Fruit fly (Drosophila melanogaster) whole organism, embryonic: ENCODE results near the gene CG42727.
A peak's percentile ranks its signal among the peaks of the same experiment; 100 is the strongest.

Experiments
- ATbp ChIP-seq: fragments of 200-800 bp; sonication (Bioruptor generic); optimal IDR thresholded peaks from 2 replicates; lab custom pipeline; 2017; ENCODE audit warnings: missing biosample characterization, mild to moderate bottlenecking, missing genetic modification characterization, missing genetic modification reagents
- Ada2b ChIP-seq: fragments of 200-800 bp; sonication (Bioruptor generic); IDR thresholded peaks from 2 replicates; pipeline ENCODE4 v1.3.6; 2022; ENCODE audit warnings: missing biosample characterization, missing genetic modification characterization
- CG1024 ChIP-seq: fragments of 200-800 bp; sonication (Bioruptor generic); IDR thresholded peaks from 2 replicates; pipeline ENCODE4 v1.3.6; 2022; ENCODE audit warnings: missing biosample characterization, missing genetic modification characterization
- CG10321 ChIP-seq: fragments of 200-800 bp; sonication (Bioruptor generic); IDR thresholded peaks from 2 replicates; pipeline ENCODE4 v1.3.6; 2022; ENCODE audit warnings: missing biosample characterization, missing genetic modification characterization
- CG10431 ChIP-seq: fragments of 200-800 bp; sonication (Bioruptor generic); optimal IDR thresholded peaks from 3 replicates; lab custom pipeline; 2018; ENCODE audit warnings: missing biosample characterization, mild to moderate bottlenecking, missing genetic modification characterization
- CG12219 ChIP-seq: fragments of 200-800 bp; sonication (Bioruptor generic); optimal IDR thresholded peaks from 3 replicates; lab custom pipeline; 2018; ENCODE audit warnings: missing biosample characterization, mild to moderate bottlenecking, missing genetic modification characterization
- CG13287 ChIP-seq: fragments of 200-800 bp; sonication (Bioruptor generic); IDR thresholded peaks from 2 replicates; pipeline ENCODE4 v1.3.6; 2022; ENCODE audit warnings: missing biosample characterization, missing genetic modification characterization; ENCODE audit not compliant: partially characterized antibody
- CG13775 ChIP-seq: fragments of 200-800 bp; sonication (Bioruptor generic); optimal IDR thresholded peaks from 3 replicates; lab custom pipeline; 2017; ENCODE audit warnings: missing biosample characterization, mild to moderate bottlenecking, missing genetic modification characterization
- CG14441 ChIP-seq: fragments of 200-800 bp; sonication (Bioruptor generic); IDR thresholded peaks from 2 replicates; pipeline ENCODE4 v1.3.6; 2022; ENCODE audit warnings: missing biosample characterization, missing genetic modification characterization
- CG15514 ChIP-seq: fragments of 200-800 bp; sonication (Bioruptor generic); optimal IDR thresholded peaks from 3 replicates; lab custom pipeline; 2017; ENCODE audit warnings: missing biosample characterization, missing genetic modification characterization, mild to moderate bottlenecking, moderate library complexity, missing genetic modification reagents
- CG1603 ChIP-seq: fragments of 200-800 bp; sonication (Bioruptor generic); optimal IDR thresholded peaks from 2 replicates; lab custom pipeline; 2019; ENCODE audit warnings: missing biosample characterization, mild to moderate bottlenecking, missing genetic modification characterization, moderate library complexity
- CG16813 ChIP-seq: fragments of 200-800 bp; sonication (Bioruptor generic); IDR thresholded peaks from 3 replicates; pipeline ENCODE4 v1.3.6; 2022; ENCODE audit warnings: missing biosample characterization, missing genetic modification characterization; ENCODE audit not compliant: partially characterized antibody
- CG17361 ChIP-seq: fragments of 200-800 bp; sonication (Bioruptor generic); IDR thresholded peaks from 3 replicates; pipeline ENCODE4 v1.3.6; 2022; ENCODE audit warnings: missing biosample characterization, missing genetic modification characterization
- CG2116 ChIP-seq: fragments of 200-800 bp; sonication (Bioruptor generic); optimal IDR thresholded peaks from 3 replicates; lab custom pipeline; 2018; ENCODE audit warnings: missing biosample characterization, mild to moderate bottlenecking, missing genetic modification characterization
- CG6689 ChIP-seq: fragments of 200-800 bp; sonication (Bioruptor generic); IDR thresholded peaks from 2 replicates; pipeline ENCODE4 v1.3.6; 2022; ENCODE audit warnings: missing biosample characterization, missing genetic modification characterization
- CG7928 ChIP-seq: fragments of 200-800 bp; sonication (Bioruptor generic); optimal IDR thresholded peaks from 2 replicates; lab custom pipeline; 2017; ENCODE audit warnings: missing biosample characterization, mild to moderate bottlenecking, missing genetic modification characterization
- CG7963 ChIP-seq: fragments of 200-800 bp; sonication (Bioruptor generic); IDR thresholded peaks from 3 replicates; pipeline ENCODE4 v1.3.6; 2022; ENCODE audit warnings: missing biosample characterization, missing genetic modification characterization; ENCODE audit not compliant: partially characterized antibody
- CG8765 ChIP-seq: fragments of 200-800 bp; sonication (Bioruptor generic); IDR thresholded peaks from 2 replicates; pipeline ENCODE4 v1.3.6; 2022; ENCODE audit warnings: missing biosample characterization, missing genetic modification characterization
- Chrac-16 ChIP-seq: fragments of 200-800 bp; sonication (Bioruptor generic); optimal IDR thresholded peaks from 3 replicates; lab custom pipeline; 2016; ENCODE audit warnings: missing biosample characterization, missing genetic modification characterization
- Dll ChIP-seq: fragments of 200-800 bp; sonication (Bioruptor generic); IDR thresholded peaks from 4 replicates; pipeline ENCODE4 v1.3.6; 2022; ENCODE audit warnings: missing biosample characterization, missing genetic modification characterization; ENCODE audit not compliant: partially characterized antibody
- E2f1 ChIP-seq: fragments of 200-800 bp; sonication (Bioruptor generic); IDR thresholded peaks from 2 replicates; pipeline ENCODE4 v1.3.6; 2022; ENCODE audit warnings: missing biosample characterization, missing genetic modification characterization
- E2f2 ChIP-seq: fragments of 200-800 bp; sonication (Bioruptor generic); IDR thresholded peaks from 2 replicates; pipeline ENCODE4 v1.3.6; 2022; ENCODE audit warnings: missing biosample characterization, missing genetic modification characterization
- Elba2 ChIP-seq: fragments of 200-800 bp; sonication (Bioruptor generic); optimal IDR thresholded peaks from 3 replicates; lab custom pipeline; 2016; ENCODE audit warnings: missing biosample characterization, missing genetic modification characterization
- H15 ChIP-seq: fragments of 200-800 bp; sonication (Bioruptor generic); IDR thresholded peaks from 3 replicates; pipeline ENCODE4 v1.3.6; 2022; ENCODE audit warnings: missing biosample characterization, missing genetic modification characterization
- Hr78 ChIP-seq, 2 experiments: fragments of 200-800 bp in 1 of 2; fragments of >200 bp in 1 of 2; sonication (Bioruptor generic) in 1 of 2; optimal IDR thresholded peaks; 2 replicates each; lab custom pipeline; 2017 to 2019; ENCODE audit warnings: missing biosample characterization in 2 of 2, missing genetic modification characterization in 2 of 2, mild to moderate bottlenecking in 1 of 2, moderate library complexity in 1 of 2
- MBD-R2 ChIP-seq: fragments of 200-800 bp; sonication (Bioruptor generic); IDR thresholded peaks from 2 replicates; pipeline ENCODE4 v1.3.6; 2022; ENCODE audit warnings: missing biosample characterization, missing genetic modification characterization
- MESR4 ChIP-seq: fragments of 200-800 bp; sonication (Bioruptor generic); optimal IDR thresholded peaks from 2 replicates; lab custom pipeline; 2018; ENCODE audit warnings: missing biosample characterization, mild to moderate bottlenecking, missing genetic modification characterization, moderate library complexity
- Mrtf ChIP-seq: fragments of 200-800 bp; sonication (Bioruptor generic); IDR thresholded peaks from 3 replicates; pipeline ENCODE4 v1.3.6; 2022; ENCODE audit warnings: missing biosample characterization, missing genetic modification characterization
- Myb ChIP-seq: fragments of 200-800 bp; sonication (Bioruptor generic); optimal IDR thresholded peaks from 2 replicates; lab custom pipeline; 2016; ENCODE audit warnings: missing biosample characterization, missing genetic modification characterization
- NC2α ChIP-seq: fragments of 200-800 bp; sonication (Bioruptor generic); optimal IDR thresholded peaks from 2 replicates; lab custom pipeline; 2016; ENCODE audit warnings: missing biosample characterization, missing genetic modification characterization
- NK7.1 ChIP-seq: fragments of 200-800 bp; sonication (Bioruptor generic); optimal IDR thresholded peaks from 3 replicates; lab custom pipeline; 2016; ENCODE audit warnings: missing biosample characterization, missing genetic modification characterization
- Nf-YC ChIP-seq: fragments of 200-800 bp; optimal IDR thresholded peaks from 3 replicates; lab custom pipeline; 2019; ENCODE audit warnings: missing biosample characterization, mild to moderate bottlenecking, missing genetic modification characterization, moderate library complexity
- Six4 ChIP-seq: fragments of 200-800 bp; sonication (Bioruptor generic); optimal IDR thresholded peaks from 2 replicates; lab custom pipeline; 2016; ENCODE audit warnings: missing biosample characterization, missing genetic modification characterization
- amos ChIP-seq: fragments of 200-800 bp; sonication (Bioruptor generic); IDR thresholded peaks from 2 replicates; pipeline ENCODE4 v1.3.6; 2022; ENCODE audit warnings: missing biosample characterization, missing genetic modification characterization; ENCODE audit not compliant: partially characterized antibody
- ash1 ChIP-seq: fragments of 200-800 bp; sonication (Bioruptor generic); optimal IDR thresholded peaks from 2 replicates; lab custom pipeline; 2018; ENCODE audit warnings: missing biosample characterization, mild to moderate bottlenecking, missing genetic modification characterization
- bcd ChIP-seq: fragments of 200-800 bp; sonication (Bioruptor generic); optimal IDR thresholded peaks from 2 replicates; lab custom pipeline; 2017; ENCODE audit warnings: missing biosample characterization, mild to moderate bottlenecking, missing genetic modification characterization
- bowl ChIP-seq: fragments of 200-800 bp; sonication (Bioruptor generic); IDR thresholded peaks from 2 replicates; pipeline ENCODE4 v1.3.6; 2022; ENCODE audit warnings: missing biosample characterization, missing genetic modification characterization
- caup ChIP-seq: fragments of 200-800 bp; sonication (Bioruptor generic); optimal IDR thresholded peaks from 3 replicates; lab custom pipeline; 2017; ENCODE audit warnings: missing biosample characterization, mild to moderate bottlenecking, missing genetic modification characterization, moderate library complexity; ENCODE audit not compliant: severe bottlenecking
- crp ChIP-seq, 2 experiments: fragments of 200-800 bp; sonication (Bioruptor generic); optimal IDR thresholded peaks; 2 replicates in 1 of 2; 3 replicates in 1 of 2; lab custom pipeline; 2017; ENCODE audit warnings: missing biosample characterization in 2 of 2, missing genetic modification characterization in 2 of 2, mild to moderate bottlenecking in 1 of 2, moderate library complexity in 1 of 2
- esg ChIP-seq: fragments of 200-800 bp; sonication (Bioruptor generic); conservative IDR thresholded peaks from 2 replicates; pipeline ENCODE4 v1.3.6; 2022; ENCODE audit warnings: missing biosample characterization, missing genetic modification characterization
- ind ChIP-seq: fragments of 200-800 bp; sonication (Bioruptor generic); optimal IDR thresholded peaks from 3 replicates; lab custom pipeline; 2016; ENCODE audit warnings: missing biosample characterization, missing genetic modification characterization
- kah ChIP-seq: fragments of 200-800 bp; sonication (Bioruptor generic); optimal IDR thresholded peaks from 2 replicates; lab custom pipeline; 2018; ENCODE audit warnings: missing biosample characterization, mild to moderate bottlenecking, missing genetic modification characterization
- ken ChIP-seq: fragments of 200-800 bp; sonication (Bioruptor generic); IDR thresholded peaks from 3 replicates; pipeline ENCODE4 v1.3.6; 2022; ENCODE audit warnings: missing biosample characterization, missing genetic modification characterization
- klu ChIP-seq: fragments of 200-800 bp; sonication (Bioruptor generic); IDR thresholded peaks from 2 replicates; pipeline ENCODE4 v1.3.6; 2022; ENCODE audit warnings: missing biosample characterization, missing genetic modification characterization
- knrl ChIP-seq: fragments of 200-800 bp; sonication (Bioruptor generic); IDR thresholded peaks from 3 replicates; pipeline ENCODE4 v1.3.6; 2022; ENCODE audit warnings: missing biosample characterization, missing genetic modification characterization; ENCODE audit not compliant: partially characterized antibody
- lbe ChIP-seq: fragments of 200-800 bp; sonication (Bioruptor generic); optimal IDR thresholded peaks from 2 replicates; lab custom pipeline; 2016; ENCODE audit warnings: missing biosample characterization, mild to moderate bottlenecking, missing genetic modification characterization
- phol ChIP-seq: fragments of 200-800 bp; sonication (Bioruptor generic); optimal IDR thresholded peaks from 3 replicates; lab custom pipeline; 2018; ENCODE audit warnings: missing biosample characterization, mild to moderate bottlenecking, missing genetic modification characterization, moderate library complexity
- sd ChIP-seq: fragments of 200-800 bp; sonication (Bioruptor generic); optimal IDR thresholded peaks from 3 replicates; lab custom pipeline; 2018; ENCODE audit warnings: missing biosample characterization, mild to moderate bottlenecking, missing genetic modification characterization, moderate library complexity
- seq ChIP-seq: fragments of 200-800 bp; sonication (Bioruptor generic); IDR thresholded peaks from 2 replicates; pipeline ENCODE4 v1.3.6; 2022; ENCODE audit warnings: missing biosample characterization, missing genetic modification characterization
- ssp ChIP-seq: fragments of 200-800 bp; sonication (Bioruptor generic); IDR thresholded peaks from 2 replicates; pipeline ENCODE4 v1.3.6; 2022; ENCODE audit warnings: missing biosample characterization, missing genetic modification characterization
- unpg ChIP-seq: fragments of 200-800 bp; sonication (Bioruptor generic); optimal IDR thresholded peaks from 3 replicates; lab custom pipeline; 2018; ENCODE audit warnings: missing biosample characterization, mild to moderate bottlenecking, missing genetic modification characterization, moderate library complexity

CG42727 gene

dm6 chr3R:15366839-15367238 lies 19.0 kb downstream of the CG42727 start (continued):
- TF ChIP-seq klu (GFP tag; lab: Robert Waterston, UW) (no peak), amos (GFP tag; lab: Robert Waterston, UW) (no peak), ATbp (no peak), CG10431 (GFP tag; lab: Kevin White, UChicago) (no peak), Chrac-16 (no peak), esg (GFP tag; lab: Robert Waterston, UW) (peak; percentile 45; the same call in 1 of the 2 replicates), CG10321 (GFP tag; lab: Robert Waterston, UW) (0 out of 2 replicates have a peak, but pooled peaks have one; percentile 8), Nf-YC (tag; lab: Kevin White, UChicago) (no peak), Ada2b (peak; percentile 20; the same call in 1 of the 2 replicates), CG14441 (GFP tag; lab: Robert Waterston, UW) (peak; percentile 51), E2f1 (GFP tag; lab: Robert Waterston, UW) (0 out of 2 replicates have a peak, but pooled peaks have one; percentile 21), CG8765 (GFP tag; lab: Robert Waterston, UW) (no peak), H15 (GFP tag; lab: Robert Waterston, UW) (no peak), lbe (GFP tag; lab: Kevin White, UChicago) (no peak), kah (GFP tag; lab: Kevin White, UChicago) (no peak), phol (peak; percentile 32), Mrtf (GFP tag; lab: Robert Waterston, UW) (no peak), bowl (GFP tag; lab: Robert Waterston, UW) (no peak), crp (GFP tag; optimal IDR thresholded peaks at IDR 0.05; lab: Kevin White, UChicago) (no peak), NC2α (no peak), Elba2 (GFP tag; lab: Kevin White, UChicago) (no peak), ssp (0 out of 2 replicates have a peak, but pooled peaks have one; percentile 27), knrl (GFP tag; lab: Robert Waterston, UW) (no peak), Myb (GFP tag; lab: Kevin White, UChicago) (no peak), CG1024 (GFP tag; lab: Robert Waterston, UW) (no peak), bcd (GFP tag; lab: Kevin White, UChicago) (no peak), CG7963 (GFP tag; lab: Robert Waterston, UW) (no peak), seq (GFP tag; lab: Robert Waterston, UW) (peak; percentile 67), sd (tag; lab: Kevin White, UChicago) (no peak), NK7.1 (GFP tag; lab: Kevin White, UChicago) (no peak), unpg (GFP tag; lab: Kevin White, UChicago) (peak; percentile 74), ind (GFP tag; lab: Kevin White, UChicago) (no peak), CG13775 (no peak), CG1603 (tag; lab: Kevin White, UChicago) (peak; percentile 17), CG17361 (GFP tag; lab: Robert Waterston, UW) (no peak)

dm6 chr3R:15367477-15367876 lies 19.6 kb downstream of the CG42727 start, which contains the start of gene CG34404:
Gene CG34404 (minus strand): TSS chr3R:15367665.
- TF ChIP-seq CG7928 (GFP tag; lab: Kevin White, UChicago) (no peak), CG6689 (GFP tag; lab: Robert Waterston, UW) (no peak), CG13287 (peak; percentile 62), ash1 (GFP tag; lab: Kevin White, UChicago) (no peak), CG2116 (peak; percentile 41), E2f2 (GFP tag; lab: Robert Waterston, UW) (peak; percentile 89), CG16813 (0 out of 3 replicates have a peak, but pooled peaks have one; percentile 26), MESR4 (GFP tag; lab: Kevin White, UChicago) (peak; percentile 38), caup (no peak), CG15514 (GFP tag; lab: Kevin White, UChicago) (peak; percentile 50), Dll (GFP tag; lab: Robert Waterston, UW) (0 out of 4 replicates have a peak, but pooled peaks have one; percentile 46), CG12219 (GFP tag; lab: Kevin White, UChicago) (no peak), Hr78 (GFP tag; optimal IDR thresholded peaks at IDR 0.05; lab: Kevin White, UChicago) (no peak), ken (GFP tag; lab: Robert Waterston, UW) (0 out of 3 replicates have a peak, but pooled peaks have one; percentile 25), MBD-R2 (GFP tag; lab: Robert Waterston, UW) (peak; percentile 39; the same call in 1 of the 2 replicates), Six4 (GFP tag; lab: Kevin White, UChicago) (no peak), CG1603 (tag; lab: Kevin White, UChicago) (peak; percentile 59)
